Worm (Caenorhabditis elegans) whole organism, L4/young adult: ENCODE measurements around the gene kreg-1.

ENCODE experiments used
- W03F9.2 ChIP-seq: fragments of 150-350 bp; optimal IDR thresholded peaks from 2 replicates; lab custom pipeline; 2014; ENCODE audit warnings: missing biosample characterization, missing genetic modification characterization
- dao-5 ChIP-seq: sonication (generic microtip); optimal IDR thresholded peaks from 2 replicates; lab custom pipeline; 2016; ENCODE audit warnings: missing genotype, missing genetic modification characterization, moderate library complexity, missing compliant biosample characterization
- him-1 ChIP-seq: sonication (generic microtip); optimal IDR thresholded peaks from 2 replicates; lab custom pipeline; 2016; ENCODE audit warnings: missing genotype, missing genetic modification reagents, missing genetic modification characterization, missing compliant biosample characterization

kreg-1 gene

DNA sequence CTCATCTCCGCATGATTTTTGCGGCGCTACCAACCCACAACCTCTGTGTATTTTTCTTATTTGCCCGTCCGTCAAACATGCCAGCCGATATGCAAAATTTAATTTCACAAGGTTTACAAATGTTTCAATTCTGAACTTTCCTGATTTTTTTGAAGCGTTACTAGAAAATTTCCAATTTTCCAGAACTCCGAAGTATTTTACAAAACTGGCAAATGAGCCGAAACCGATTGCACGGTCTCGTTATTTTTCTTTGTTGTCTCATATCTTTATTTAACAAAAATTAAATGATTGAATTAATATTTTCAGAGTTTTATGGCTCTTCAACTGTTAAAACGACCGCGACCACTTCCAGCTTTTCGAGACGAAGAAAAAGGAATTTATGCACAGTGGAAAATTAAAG lies 1.5 kb upstream of the kreg-1 start, which contains the start of gene F53A9.3:
TSS of gene F53A9.3 (plus strand) at position 301 of the 400 bp plus-strand sequence.
- TF ChIP-seq dao-5 (tag; lab: Kevin White, UChicago), result no peak
- no peak for TF ChIP-seq him-1 (tag; lab: Kevin White, UChicago)
- TF ChIP-seq W03F9.2 (tag; lab: Kevin White, UChicago), result no peak

DNA sequence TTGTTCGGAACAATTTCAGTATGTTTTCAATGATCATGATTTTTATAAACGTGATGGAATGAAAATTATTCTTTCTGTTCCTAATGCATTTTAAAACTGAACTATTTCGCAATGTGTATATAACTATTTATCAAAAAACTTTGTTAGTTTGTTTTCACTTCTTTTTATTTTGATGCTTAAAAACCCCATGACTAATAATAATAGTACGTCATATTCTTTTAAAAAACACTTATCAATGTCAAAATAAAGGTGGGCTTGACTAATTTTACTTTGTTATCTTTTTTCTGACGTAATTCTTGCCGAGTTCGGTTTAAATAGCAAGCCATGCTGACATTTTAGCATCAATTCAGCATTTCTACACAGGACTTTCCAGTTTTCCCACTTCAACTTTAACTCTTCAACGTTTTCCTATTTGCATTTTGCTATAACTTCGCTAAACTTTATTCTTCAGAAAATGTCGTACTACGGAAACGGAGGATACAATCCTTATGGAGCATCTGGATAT lies 1.6 kb downstream of the kreg-1 start, which contains the start of gene F53A9.1:
TSS of gene F53A9.1 (plus strand) at position 455 of the 505 bp plus-strand sequence.
- TF ChIP-seq dao-5 (tag; lab: Kevin White, UChicago), result no peak
- TF ChIP-seq him-1 (tag; lab: Kevin White, UChicago), result no peak
- no peak for TF ChIP-seq W03F9.2 (tag; lab: Kevin White, UChicago)

DNA sequence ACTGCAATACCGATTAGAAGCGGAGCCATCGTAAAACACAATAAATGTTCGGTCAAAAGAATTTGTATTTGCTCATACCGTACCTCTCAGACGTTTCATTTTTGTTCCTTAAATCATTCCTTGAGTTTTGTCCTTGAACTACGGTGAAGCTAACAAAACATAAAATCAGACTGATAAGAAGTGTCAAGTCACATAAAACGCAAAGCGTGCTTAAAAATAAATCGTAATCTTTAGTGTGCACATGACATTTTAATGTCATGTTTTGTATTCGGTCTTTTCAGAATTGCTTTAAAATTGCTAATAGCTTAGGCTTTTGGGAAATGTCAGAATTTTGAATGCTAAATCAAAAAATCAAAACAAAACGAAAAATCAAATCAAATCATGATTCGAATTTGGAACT lies 3.1 kb downstream of the kreg-1 start:
- no peak for TF ChIP-seq W03F9.2 (tag; lab: Kevin White, UChicago)
- TF ChIP-seq him-1 (tag; lab: Kevin White, UChicago), result no peak
- TF ChIP-seq dao-5 (tag; lab: Kevin White, UChicago), result no peak

DNA sequence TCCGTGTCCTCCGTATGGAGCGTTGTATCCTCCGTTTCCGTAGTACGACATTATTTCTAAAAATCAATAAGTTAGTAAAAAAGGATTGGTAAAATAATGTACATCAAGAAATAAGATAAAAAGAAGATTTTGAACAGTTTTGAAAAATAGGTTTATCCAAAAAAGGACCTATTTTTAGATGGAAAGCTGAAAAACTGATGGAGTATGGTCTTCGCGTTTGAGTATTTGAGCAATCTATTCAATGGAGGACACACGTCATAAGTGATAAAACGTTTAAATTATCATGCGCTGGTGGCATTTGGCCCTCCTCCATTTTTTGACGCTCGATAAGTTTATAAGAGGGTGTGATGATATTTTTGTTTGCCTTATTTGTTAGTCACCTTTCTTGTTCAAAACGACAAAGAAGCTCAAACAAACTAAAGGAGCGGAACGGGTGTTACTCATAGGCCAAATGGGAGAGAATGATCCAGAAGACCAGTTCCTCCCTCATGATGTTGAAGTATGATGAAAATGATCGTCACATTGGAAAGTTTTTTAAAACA lies 4.3 kb downstream of the kreg-1 start, which contains the start of gene F53A9.6:
TSS of gene F53A9.6 (minus strand) at position 51 of the 542 bp plus-strand sequence.
- TF ChIP-seq W03F9.2 (tag; lab: Kevin White, UChicago) (no peak), him-1 (tag; lab: Kevin White, UChicago) (no peak), dao-5 (tag; lab: Kevin White, UChicago) (no peak)

DNA sequence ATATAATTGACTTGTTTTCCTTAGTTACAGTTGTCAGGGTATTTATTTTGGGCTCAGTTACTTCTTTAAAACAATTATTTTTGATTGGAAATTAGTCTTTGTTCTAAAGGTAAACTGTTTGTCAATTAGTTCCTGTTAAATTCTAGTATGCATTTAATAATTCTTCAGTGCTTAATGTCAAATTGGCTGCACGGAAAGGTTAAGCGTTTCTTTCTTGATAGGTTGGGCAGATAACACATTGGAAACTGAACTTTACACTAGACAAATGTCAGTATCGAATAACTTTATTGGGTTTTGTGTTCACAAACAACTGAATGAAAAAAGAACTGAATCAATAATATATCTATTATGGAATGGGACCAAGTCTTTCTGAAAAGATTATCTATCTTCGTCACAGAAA lies 5.3 kb downstream of the kreg-1 start:
- TF ChIP-seq him-1 (tag; lab: Kevin White, UChicago) (no peak), W03F9.2 (tag; lab: Kevin White, UChicago) (no peak), dao-5 (tag; lab: Kevin White, UChicago) (no peak)

DNA sequence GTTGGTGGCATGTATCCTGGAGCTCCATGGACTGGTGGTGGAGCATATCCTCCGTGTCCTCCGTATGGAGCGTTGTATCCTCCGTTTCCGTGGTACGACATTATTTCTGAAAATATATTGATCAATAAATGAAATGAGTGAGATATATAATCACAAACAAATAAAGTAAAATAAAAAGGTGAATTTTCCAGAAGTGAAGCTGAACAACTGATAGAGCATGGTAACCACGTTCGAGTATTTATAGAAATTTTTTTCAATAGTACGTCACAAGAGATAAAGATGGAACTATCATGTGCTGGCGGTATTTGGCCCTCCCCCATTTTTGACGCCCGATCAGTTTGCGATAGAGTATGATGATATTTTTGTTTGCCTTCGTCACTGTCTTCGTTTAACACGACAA lies 7.3 kb downstream of the kreg-1 start, which contains the start of gene F53A9.7:
TSS of gene F53A9.7 (minus strand) at position 101 of the 400 bp plus-strand sequence.
- TF ChIP-seq W03F9.2 (tag; lab: Kevin White, UChicago) (no peak), dao-5 (tag; lab: Kevin White, UChicago) (no peak), him-1 (tag; lab: Kevin White, UChicago) (no peak)

DNA sequence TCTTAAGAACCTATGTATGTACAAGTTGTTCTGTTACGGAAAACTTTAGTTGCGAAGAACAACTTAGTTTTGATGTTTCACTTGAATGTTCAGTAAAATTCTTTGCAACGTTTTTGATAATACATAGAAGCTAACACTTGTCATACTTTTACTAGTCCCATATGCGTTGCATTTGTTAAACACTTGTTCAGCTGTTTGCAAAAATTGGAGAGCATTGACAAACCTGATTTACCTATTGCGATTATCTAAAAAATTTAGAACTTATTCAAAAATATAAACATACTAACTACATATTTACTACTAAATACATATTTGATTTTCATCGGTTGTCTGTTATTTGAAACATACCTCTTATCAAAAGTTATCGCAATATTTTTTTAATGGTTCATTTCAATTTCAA lies 8.6 kb downstream of the kreg-1 start:
- TF ChIP-seq W03F9.2 (tag; lab: Kevin White, UChicago), result no peak
- no peak for TF ChIP-seq him-1 (tag; lab: Kevin White, UChicago)
- TF ChIP-seq dao-5 (tag; lab: Kevin White, UChicago), result no peak

DNA sequence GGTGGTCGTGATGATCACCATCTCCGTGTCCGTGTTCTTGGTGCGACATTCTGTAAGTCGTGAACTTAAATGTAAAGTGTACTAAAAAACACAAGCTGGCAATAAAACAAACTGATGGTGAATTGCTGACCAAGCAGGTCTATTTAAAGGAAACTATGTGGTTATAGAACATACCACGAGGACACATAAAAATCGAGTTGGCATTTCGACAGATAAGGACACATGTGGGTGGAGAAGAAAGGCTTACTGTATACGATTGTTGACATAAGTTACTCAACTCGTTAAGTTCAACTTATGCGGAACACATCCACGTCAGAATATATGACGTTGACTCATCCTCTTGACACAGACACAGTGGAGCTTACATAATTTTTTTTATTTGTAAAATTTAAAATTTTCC lies 9.3 kb downstream of the kreg-1 start, which contains the start of gene F53A9.8:
TSS of gene F53A9.8 (minus strand) at position 49 of the 400 bp plus-strand sequence.
- TF ChIP-seq dao-5 (tag; lab: Kevin White, UChicago), result no peak
- no peak for TF ChIP-seq him-1 (tag; lab: Kevin White, UChicago)
- TF ChIP-seq W03F9.2 (tag; lab: Kevin White, UChicago), result no peak

DNA sequence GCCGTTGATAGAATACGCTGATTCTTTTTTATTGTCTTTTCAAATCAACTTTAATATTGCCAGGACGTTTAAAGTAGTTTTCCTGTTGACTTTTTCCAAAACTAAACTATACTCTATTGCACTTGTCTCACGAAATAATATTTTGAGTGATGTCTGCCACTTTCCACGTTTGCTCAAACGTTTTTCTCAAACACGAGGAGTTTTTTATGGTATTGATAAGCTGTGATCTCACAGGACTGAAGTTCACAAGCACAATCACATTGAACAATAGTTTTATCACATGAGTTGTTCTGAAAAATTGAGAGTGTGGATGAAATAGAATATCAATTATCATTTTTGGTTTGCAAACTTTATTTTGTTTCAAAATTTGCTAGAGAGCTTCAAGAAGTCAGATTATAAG lies 10.3 kb downstream of the kreg-1 start:
- TF ChIP-seq him-1 (tag; lab: Kevin White, UChicago) (no peak), W03F9.2 (tag; lab: Kevin White, UChicago) (no peak), dao-5 (tag; lab: Kevin White, UChicago) (no peak)

DNA sequence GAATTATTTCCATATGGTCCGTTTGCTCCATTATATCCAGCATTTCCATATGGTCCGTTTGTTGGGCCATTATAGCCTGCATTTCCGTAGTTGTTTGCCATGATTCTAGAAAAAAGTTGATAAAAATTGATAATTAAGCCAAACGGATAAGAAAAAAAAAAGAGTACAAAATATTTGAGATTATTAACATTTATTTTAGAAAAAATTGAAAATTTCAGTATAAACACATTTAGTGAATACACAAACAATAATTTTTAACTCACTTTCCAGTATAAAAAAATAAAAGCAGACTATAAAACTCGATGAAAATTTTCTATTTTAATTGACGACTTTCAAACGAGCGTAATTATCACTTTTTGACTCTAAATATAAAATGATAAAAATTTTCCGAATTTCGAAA lies 11.1 kb downstream of the kreg-1 start, which contains the start of gene F53A9.9:
TSS of gene F53A9.9 (minus strand) at position 101 of the 400 bp plus-strand sequence.
- TF ChIP-seq W03F9.2 (tag; lab: Kevin White, UChicago), result no peak
- no peak for TF ChIP-seq him-1 (tag; lab: Kevin White, UChicago)
- no peak for TF ChIP-seq dao-5 (tag; lab: Kevin White, UChicago)

DNA sequence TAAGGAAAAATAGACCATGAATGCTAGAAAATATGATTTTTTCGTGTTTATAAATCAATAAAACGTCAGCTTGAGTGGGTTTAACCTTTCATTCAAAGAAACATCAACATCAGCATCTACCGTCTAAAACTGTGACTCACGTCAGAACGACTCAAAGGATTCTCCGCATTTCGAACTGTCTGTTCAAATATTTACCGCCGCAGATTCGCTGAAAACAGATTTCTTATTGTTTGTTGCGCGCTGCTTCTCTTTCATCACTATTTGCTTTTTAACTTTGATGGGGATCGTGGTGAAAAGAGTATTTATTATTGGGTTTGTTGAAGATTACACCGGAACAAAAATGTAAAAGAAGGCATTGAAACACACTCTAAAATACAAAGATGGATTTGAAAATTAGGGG lies 11.7 kb downstream of the kreg-1 start:
- TF ChIP-seq dao-5 (tag; lab: Kevin White, UChicago) (no peak), him-1 (tag; lab: Kevin White, UChicago) (no peak), W03F9.2 (tag; lab: Kevin White, UChicago) (no peak)

DNA sequence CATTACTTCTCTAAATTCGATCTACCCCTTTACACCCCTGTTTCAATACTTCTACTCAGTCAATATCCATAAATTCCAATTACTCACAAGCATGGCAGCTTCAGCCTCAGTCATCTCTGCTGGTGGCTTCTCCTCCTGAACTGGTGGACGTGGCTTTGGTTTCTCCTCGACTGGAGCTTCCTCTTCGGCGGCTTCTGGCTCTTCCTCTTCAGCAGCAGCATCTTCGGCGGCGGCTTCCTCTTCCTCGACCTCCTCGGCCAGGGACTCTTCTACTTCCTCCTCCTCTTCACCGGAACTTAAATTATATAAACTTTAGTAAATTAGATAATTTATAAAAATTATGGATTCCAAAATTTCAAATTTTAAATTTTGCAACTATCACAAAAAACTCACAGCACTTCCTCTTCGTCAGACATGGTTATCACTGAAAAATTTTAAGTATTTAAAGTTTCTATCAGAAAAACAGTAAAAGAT lies 13.6 kb downstream of the kreg-1 start, which contains the start of gene tnt-2:
TSS of gene tnt-2 (minus strand) at position 424 of the 474 bp plus-strand sequence.
- TF ChIP-seq him-1 (tag; lab: Kevin White, UChicago), result no peak
- no peak for TF ChIP-seq W03F9.2 (tag; lab: Kevin White, UChicago)
- TF ChIP-seq dao-5 (tag; lab: Kevin White, UChicago), result no peak

DNA sequence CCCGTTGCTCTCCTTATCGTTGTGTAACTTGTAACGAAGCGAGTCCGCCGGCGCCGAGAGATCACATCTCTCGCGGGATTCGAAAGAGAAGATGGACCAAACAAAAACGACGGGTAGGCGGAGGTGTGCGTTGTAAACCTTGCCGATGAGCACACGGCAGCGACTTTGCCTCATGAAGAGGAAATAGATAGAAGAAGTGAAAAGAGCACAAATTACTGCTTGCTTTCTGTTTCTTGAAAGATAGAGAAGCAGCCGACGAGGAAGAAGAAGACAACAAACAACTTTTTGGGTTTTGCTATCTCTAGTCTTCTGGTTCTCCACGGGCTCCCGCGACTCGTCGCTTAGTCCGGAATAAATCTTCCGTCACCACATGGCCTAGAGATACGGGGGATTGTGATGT lies 14.3 kb downstream of the kreg-1 start:
- no peak for TF ChIP-seq him-1 (tag; lab: Kevin White, UChicago)

DNA sequence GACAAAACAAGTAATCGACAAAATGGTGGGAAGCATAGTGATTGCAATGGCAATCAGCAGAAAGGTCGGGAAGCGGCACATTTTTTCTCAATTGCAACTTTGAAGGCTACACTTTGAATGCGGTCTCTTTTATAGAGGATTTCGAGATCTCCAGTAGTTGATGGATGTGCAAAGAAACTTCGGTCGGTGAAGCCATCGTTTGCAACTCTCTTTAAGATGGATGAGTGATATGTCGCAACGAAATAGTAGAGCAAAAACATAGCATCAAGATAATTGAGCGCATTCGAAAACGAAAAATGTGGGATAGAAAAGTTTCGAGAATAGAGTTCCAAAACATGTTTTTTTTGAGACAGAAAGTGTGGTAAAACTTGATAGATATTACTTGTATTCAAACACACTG lies 17.7 kb downstream of the kreg-1 start, which contains the start of gene EGAP4.1:
TSS of gene EGAP4.1 (minus strand) at position 101 of the 400 bp plus-strand sequence.
- no peak for TF ChIP-seq dao-5 (tag; lab: Kevin White, UChicago)
- TF ChIP-seq W03F9.2 (tag; lab: Kevin White, UChicago), result no peak
- TF ChIP-seq him-1 (tag; lab: Kevin White, UChicago), result no peak
